Worm (Caenorhabditis elegans): ENCODE results near the gene flp-8.

ce11 chrX:14910689-14911088 lies 29.5 kb downstream of the flp-8 start:
- TF ChIP-seq nhr-11 (tag; optimal IDR thresholded peaks at IDR 0.05), result no peak
- no peak for TF ChIP-seq R02D3.7 (tag; optimal IDR thresholded peaks at IDR 0.05)
- no peak for TF ChIP-seq unc-39 (tag; optimal IDR thresholded peaks at IDR 0.05)
- no peak for TF ChIP-seq nhr-12 (tag; optimal IDR thresholded peaks at IDR 0.05)
- no peak for TF ChIP-seq nhr-10 (tag; optimal IDR thresholded peaks at IDR 0.05)
- no peak for TF ChIP-seq ztf-11 (tag; optimal IDR thresholded peaks at IDR 0.05)
- TF ChIP-seq elt-1 (tag; optimal IDR thresholded peaks at IDR 0.05), result no peak
- TF ChIP-seq unc-62 (GFP tag; optimal IDR thresholded peaks at IDR 0.05), result no peak
- no peak for TF ChIP-seq aly-2 (tag; optimal IDR thresholded peaks at IDR 0.05)
- no peak for TF ChIP-seq lin-13 (GFP tag; optimal IDR thresholded peaks at IDR 0.05)
- TF ChIP-seq elt-3 (tag; optimal IDR thresholded peaks at IDR 0.05), result no peak
- no peak for TF ChIP-seq F13H6.1 (tag; optimal IDR thresholded peaks at IDR 0.05)

All from whole organism, L2 larva.